Worm (Caenorhabditis elegans) whole organism, L4 larva: Measurements from ENCODE around the gene F31A3.5.
A peak's percentile ranks its signal among the peaks of the same experiment; 100 is the strongest.

Experiments
- F26F4.8 ChIP-seq: fragments of 200-800 bp; sonication (Bioruptor generic); conservative IDR thresholded peaks from 2 replicates; pipeline ENCODE4 v1.3.6; 2022; ENCODE audit warnings: missing genetic modification characterization, missing compliant biosample characterization
- F37D6.2 ChIP-seq: sonication (generic microtip); optimal IDR thresholded peaks from 2 replicates; lab custom pipeline; 2016; ENCODE audit warnings: mild to moderate bottlenecking, missing genetic modification characterization, missing compliant biosample characterization
- T20F7.1 ChIP-seq: fragments of 200-800 bp; sonication (Bioruptor generic); optimal IDR thresholded peaks from 2 replicates; lab custom pipeline; 2018; ENCODE audit warnings: mild to moderate bottlenecking, missing genetic modification characterization, missing compliant biosample characterization
- Y105C5A.15 ChIP-seq: fragments of 200-800 bp; sonication (Bioruptor generic); IDR thresholded peaks from 2 replicates; pipeline ENCODE4 v1.3.6; 2022; ENCODE audit warnings: missing genetic modification characterization, missing compliant biosample characterization
- Y5F2A.4 ChIP-seq: fragments of 200-800 bp; sonication (Bioruptor generic); optimal IDR thresholded peaks from 2 replicates; lab custom pipeline; 2018; ENCODE audit warnings: mild to moderate bottlenecking, missing genetic modification characterization, missing compliant biosample characterization
- ZK546.5 ChIP-seq, 2 experiments: sonication (generic microtip); optimal IDR thresholded peaks; 2 replicates each; lab custom pipeline; 2017; ENCODE audit warnings: missing biosample characterization in 2 of 2, missing genetic modification characterization in 2 of 2
- ama-1 ChIP-seq: fragments of 150-350 bp; optimal IDR thresholded peaks from 2 replicates; lab custom pipeline; 2014; ENCODE audit warnings: inconsistent platforms, mixed read lengths
- ceh-20 ChIP-seq: fragments of 200-800 bp; sonication (Bioruptor generic); IDR thresholded peaks from 2 replicates; pipeline ENCODE4 v1.3.6; 2022; ENCODE audit warnings: missing genetic modification reagents, missing genetic modification characterization, missing compliant biosample characterization
- ceh-44 ChIP-seq: fragments of 200-800 bp; sonication (Bioruptor generic); IDR thresholded peaks from 2 replicates; pipeline ENCODE4 v1.3.6; 2022; ENCODE audit warnings: missing genetic modification reagents, missing genetic modification characterization, missing compliant biosample characterization
- ceh-82 ChIP-seq: sonication (generic microtip); optimal IDR thresholded peaks from 2 replicates; lab custom pipeline; 2017; ENCODE audit warnings: missing biosample characterization, missing genetic modification characterization
- ces-1 ChIP-seq: fragments of 150-350 bp; sonication (generic microtip); optimal IDR thresholded peaks from 4 replicates; lab custom pipeline; 2014; ENCODE audit warnings: missing biosample characterization, missing genetic modification reagents, missing genetic modification characterization
- cey-2 ChIP-seq: sonication (generic microtip); optimal IDR thresholded peaks from 3 replicates; lab custom pipeline; 2017; ENCODE audit warnings: missing genetic modification characterization, mild to moderate bottlenecking, missing compliant biosample characterization, antibody characterized with exemption, borderline replicate concordance; ENCODE audit not compliant: insufficient read depth
- ctbp-1 ChIP-seq: fragments of 200-800 bp; sonication (Bioruptor generic); IDR thresholded peaks from 2 replicates; pipeline ENCODE4 v1.3.6; 2022; ENCODE audit warnings: missing genetic modification reagents, missing genetic modification characterization, missing compliant biosample characterization
- daf-12 ChIP-seq: fragments of 150-350 bp; optimal IDR thresholded peaks from 2 replicates; lab custom pipeline; 2014; ENCODE audit warnings: missing biosample characterization, missing genetic modification reagents, missing genetic modification characterization
- daf-16 ChIP-seq, 3 experiments: sonication (generic microtip); optimal IDR thresholded peaks; 2 replicates each; lab custom pipeline; 2016 to 2017; ENCODE audit warnings: missing genetic modification characterization in 3 of 3, missing genetic modification reagents in 3 of 3, mild to moderate bottlenecking in 2 of 3, missing compliant biosample characterization in 2 of 3, missing biosample characterization in 1 of 3, moderate library complexity in 1 of 3
- daf-8 ChIP-seq: fragments of 200-800 bp; sonication (Bioruptor generic); IDR thresholded peaks from 2 replicates; pipeline ENCODE4 v1.3.6; 2022; ENCODE audit warnings: missing genetic modification characterization, missing compliant biosample characterization
- dpl-1 ChIP-seq: fragments of 150-350 bp; optimal IDR thresholded peaks from 2 replicates; lab custom pipeline; 2014; ENCODE audit warnings: missing biosample characterization, missing genetic modification reagents, missing genetic modification characterization
- egl-27 ChIP-seq: sonication (generic microtip); optimal IDR thresholded peaks from 3 replicates; lab custom pipeline; 2017; ENCODE audit warnings: missing biosample characterization, missing genetic modification reagents, missing genetic modification characterization
- egl-43 ChIP-seq: fragments of 200-800 bp; sonication (Bioruptor generic); IDR thresholded peaks from 2 replicates; pipeline ENCODE4 v1.3.6; 2022; ENCODE audit warnings: missing genetic modification reagents, missing genetic modification characterization, missing compliant biosample characterization
- fkh-10 ChIP-seq: fragments of 150-350 bp; optimal IDR thresholded peaks from 2 replicates; lab custom pipeline; 2014; ENCODE audit warnings: missing biosample characterization, missing genetic modification reagents, missing genetic modification characterization
- gei-8 ChIP-seq: fragments of 200-800 bp; sonication (Bioruptor generic); optimal IDR thresholded peaks from 2 replicates; lab custom pipeline; 2018; ENCODE audit warnings: mild to moderate bottlenecking, missing genetic modification characterization, missing compliant biosample characterization
- hlh-11 ChIP-seq: fragments of 200-800 bp; sonication (Bioruptor generic); optimal IDR thresholded peaks from 2 replicates; lab custom pipeline; 2018; ENCODE audit warnings: mild to moderate bottlenecking, missing genetic modification characterization, missing compliant biosample characterization
- hlh-30 ChIP-seq: sonication (generic microtip); optimal IDR thresholded peaks from 2 replicates; lab custom pipeline; 2017; ENCODE audit warnings: antibody characterized with exemption, mild to moderate bottlenecking, missing genetic modification characterization, missing compliant biosample characterization; ENCODE audit not compliant: insufficient read depth
- hmg-1.1 ChIP-seq: fragments of 200-800 bp; sonication (Bioruptor generic); IDR thresholded peaks from 2 replicates; pipeline ENCODE4 v1.3.6; 2022; ENCODE audit warnings: missing genetic modification reagents, missing genetic modification characterization, missing compliant biosample characterization
- jun-1 ChIP-seq: fragments of 150-350 bp; optimal IDR thresholded peaks from 2 replicates; lab custom pipeline; 2014; ENCODE audit warnings: missing biosample characterization, missing genetic modification reagents, missing genetic modification characterization
- lim-7 ChIP-seq: fragments of 200-800 bp; sonication (Bioruptor generic); IDR thresholded peaks from 2 replicates; pipeline ENCODE4 v1.3.6; 2022; ENCODE audit warnings: missing genetic modification characterization, missing compliant biosample characterization
- lin-13 ChIP-seq: fragments of 150-350 bp; optimal IDR thresholded peaks from 2 replicates; lab custom pipeline; 2014; ENCODE audit warnings: missing biosample characterization, missing genetic modification reagents, missing genetic modification characterization
- lin-29 ChIP-seq: fragments of 200-800 bp; sonication (Bioruptor generic); IDR thresholded peaks from 2 replicates; pipeline ENCODE4 v1.3.6; 2022; ENCODE audit warnings: missing genetic modification reagents, missing genetic modification characterization, missing compliant biosample characterization
- lsy-2 ChIP-seq, 2 experiments: fragments of 150-350 bp in 1 of 2; sonication (generic microtip) in 1 of 2; optimal IDR thresholded peaks; 2 replicates each; lab custom pipeline; 2014 to 2017; ENCODE audit warnings: missing biosample characterization in 2 of 2, missing genetic modification characterization in 2 of 2
- madf-9 ChIP-seq: fragments of 200-800 bp; sonication (Bioruptor generic); conservative IDR thresholded peaks from 2 replicates; pipeline ENCODE4 v1.3.6; 2022; ENCODE audit warnings: missing genetic modification reagents, missing genetic modification characterization, missing compliant biosample characterization
- mdl-1 ChIP-seq, 2 experiments: fragments of 150-350 bp in 1 of 2; sonication (generic microtip) in 1 of 2; optimal IDR thresholded peaks; 2 replicates each; lab custom pipeline; 2014 to 2017; ENCODE audit warnings: missing biosample characterization in 2 of 2, missing genetic modification characterization in 2 of 2
- mes-2 ChIP-seq: sonication (generic microtip); optimal IDR thresholded peaks from 2 replicates; lab custom pipeline; 2016; ENCODE audit warnings: missing genotype, mild to moderate bottlenecking, missing genetic modification characterization, missing compliant biosample characterization; ENCODE audit not compliant: poor library complexity, severe bottlenecking
- nhr-10 ChIP-seq: fragments of 150-350 bp; optimal IDR thresholded peaks from 2 replicates; lab custom pipeline; 2014; ENCODE audit warnings: missing biosample characterization, missing genetic modification characterization
- nhr-111 ChIP-seq: fragments of 200-800 bp; sonication (Bioruptor generic); optimal IDR thresholded peaks from 2 replicates; lab custom pipeline; 2018; ENCODE audit warnings: mild to moderate bottlenecking, missing genetic modification characterization, missing compliant biosample characterization
- nhr-25 ChIP-seq: sonication (generic microtip); optimal IDR thresholded peaks from 2 replicates; lab custom pipeline; 2017; ENCODE audit warnings: missing genetic modification characterization, mild to moderate bottlenecking, missing compliant biosample characterization, antibody characterized with exemption, moderate library complexity, borderline replicate concordance; ENCODE audit not compliant: insufficient read depth
- nhr-41 ChIP-seq: fragments of 200-800 bp; sonication (Bioruptor generic); IDR thresholded peaks from 2 replicates; pipeline ENCODE4 v1.3.6; 2022; ENCODE audit warnings: missing genetic modification reagents, missing genetic modification characterization, missing compliant biosample characterization
- nhr-76 ChIP-seq: fragments of 150-350 bp; optimal IDR thresholded peaks from 2 replicates; lab custom pipeline; 2014; ENCODE audit warnings: missing biosample characterization, missing genetic modification characterization
- pha-4 ChIP-seq, 2 experiments: fragments of 150-350 bp in 1 of 2; fragments of 200-800 bp in 1 of 2; sonication (Bioruptor generic) in 1 of 2; IDR thresholded peaks in 1 of 2; optimal IDR thresholded peaks in 1 of 2; 2 replicates each; pipeline versions ENCODE4 v1.3.6 to Lab custom; 2014 to 2022; ENCODE audit warnings: missing genetic modification characterization in 2 of 2, missing genetic modification reagents in 2 of 2, missing biosample characterization in 1 of 2, missing compliant biosample characterization in 1 of 2
- pqm-1 ChIP-seq: sonication (generic microtip); optimal IDR thresholded peaks from 2 replicates; lab custom pipeline; 2017; ENCODE audit warnings: missing biosample characterization, missing genetic modification characterization
- rbr-2 ChIP-seq: sonication (generic microtip); optimal IDR thresholded peaks from 2 replicates; lab custom pipeline; 2016; ENCODE audit warnings: missing genotype, missing genetic modification characterization, missing compliant biosample characterization
- saeg-2 ChIP-seq: fragments of 200-800 bp; sonication (Bioruptor generic); IDR thresholded peaks from 2 replicates; pipeline ENCODE4 v1.3.6; 2022; ENCODE audit warnings: missing genetic modification reagents, missing genetic modification characterization, missing compliant biosample characterization
- sdz-12 ChIP-seq: fragments of 200-800 bp; sonication (Bioruptor generic); optimal IDR thresholded peaks from 2 replicates; lab custom pipeline; 2018; ENCODE audit warnings: mild to moderate bottlenecking, missing genetic modification characterization, missing compliant biosample characterization
- snpc-4 ChIP-seq: fragments of 150-350 bp; optimal IDR thresholded peaks from 2 replicates; lab custom pipeline; 2014; ENCODE audit warnings: missing biosample characterization, missing genetic modification characterization
- tra-1 ChIP-seq: fragments of 200-800 bp; sonication (Bioruptor generic); IDR thresholded peaks from 2 replicates; pipeline ENCODE4 v1.3.6; 2022; ENCODE audit warnings: missing genetic modification reagents, missing genetic modification characterization, missing compliant biosample characterization
- unc-62 ChIP-seq, 3 experiments: fragments of 150-350 bp in 1 of 3; sonication (generic microtip); optimal IDR thresholded peaks in 2 of 3; peaks in 1 of 3; 1 replicate in 1 of 3; 2 replicates in 2 of 3; lab custom pipeline; 2014 to 2017; ENCODE audit warnings: missing biosample characterization in 3 of 3, missing genetic modification characterization in 3 of 3, missing genetic modification reagents in 3 of 3, missing genotype in 1 of 3
- vab-7 ChIP-seq: fragments of 200-800 bp; sonication (Bioruptor generic); IDR thresholded peaks from 2 replicates; pipeline ENCODE4 v1.3.6; 2022; ENCODE audit warnings: missing genetic modification reagents, missing genetic modification characterization, missing compliant biosample characterization
- zag-1 ChIP-seq: fragments of 150-350 bp; optimal IDR thresholded peaks from 2 replicates; lab custom pipeline; 2014; ENCODE audit warnings: missing biosample characterization, missing genetic modification characterization
- zip-11 ChIP-seq: fragments of 200-800 bp; sonication (Bioruptor generic); IDR thresholded peaks from 2 replicates; pipeline ENCODE4 v1.3.6; 2022; ENCODE audit warnings: missing genetic modification characterization, missing compliant biosample characterization

Gene F31A3.5

ce11 chrX:17505547-17506181 is 57.7 kb downstream of the F31A3.5 start (continued):
- TF ChIP-seq ceh-44 (GFP tag; lab: Robert Waterston, UW): no peak
- peak; percentile 63 for TF ChIP-seq fkh-10 (GFP tag; lab: Kevin White, UChicago)
- TF ChIP-seq saeg-2 (GFP tag; lab: Robert Waterston, UW): 0 out of 2 replicates have a peak, but pooled peaks have one; percentile 43
- no peak for TF ChIP-seq sdz-12 (GFP tag; lab: Kevin White, UChicago)
- peak; percentile 92 for TF ChIP-seq tra-1
- peak; percentile 29 for TF ChIP-seq lin-13 (GFP tag; lab: Kevin White, UChicago)
- TF ChIP-seq egl-27 (tag; lab: Kevin White, UChicago): no peak
- TF ChIP-seq gei-8 (GFP tag; lab: Kevin White, UChicago): peak; percentile 84
- no peak for TF ChIP-seq ama-1 (lab: Kevin White, UChicago)
- TF ChIP-seq hlh-11 (tag; lab: Kevin White, UChicago): peak; percentile 97
- TF ChIP-seq nhr-76 (tag; lab: Kevin White, UChicago): no peak
- peak in 1 of 2 experiments; percentile 92 for TF ChIP-seq unc-62 (GFP tag; optimal IDR thresholded peaks at IDR 0.05 in 1 of 2; lab: Kevin White, UChicago)
- TF ChIP-seq unc-62 (tag; optimal IDR thresholded peaks at IDR 0.05; lab: Kevin White, UChicago): no peak
- no peak for TF ChIP-seq Y5F2A.4
- TF ChIP-seq T20F7.1 (GFP tag; lab: Kevin White, UChicago): no peak
- TF ChIP-seq jun-1 (tag; lab: Kevin White, UChicago): no peak
- no peak for TF ChIP-seq lim-7
- TF ChIP-seq ceh-82 (tag; lab: Kevin White, UChicago): no peak
- TF ChIP-seq ceh-20 (GFP tag; lab: Robert Waterston, UW): peak; percentile 88
- TF ChIP-seq nhr-10 (tag; lab: Kevin White, UChicago): peak; percentile 4
- TF ChIP-seq pha-4 (GFP tag; IDR thresholded peaks at IDR 0.05; lab: Robert Waterston, UW): peak; percentile 68
- no peak for TF ChIP-seq pha-4 (tag; optimal IDR thresholded peaks at IDR 0.05; lab: Kevin White, UChicago)
- TF ChIP-seq F26F4.8 (GFP tag; lab: Robert Waterston, UW): no peak
- no peak for TF ChIP-seq cey-2
- peak; percentile 74 to 78 for TF ChIP-seq lsy-2 (tag; optimal IDR thresholded peaks at IDR 0.05; lab: Kevin White, UChicago)
- peak; percentile 77 for TF ChIP-seq nhr-25 (tag; lab: Kevin White, UChicago)
- no peak for TF ChIP-seq vab-7 (GFP tag; lab: Robert Waterston, UW)
- peak; percentile 93 to 94 for TF ChIP-seq mdl-1 (tag; optimal IDR thresholded peaks at IDR 0.05; lab: Kevin White, UChicago)
- no peak for TF ChIP-seq madf-9 (GFP tag; lab: Robert Waterston, UW)
- no peak for TF ChIP-seq ctbp-1
- no peak for TF ChIP-seq nhr-41 (GFP tag; lab: Robert Waterston, UW)
- TF ChIP-seq daf-16 (GFP tag; optimal IDR thresholded peaks at IDR 0.05; lab: Kevin White, UChicago): peak; percentile 19 to 86
- TF ChIP-seq daf-16 (tag; optimal IDR thresholded peaks at IDR 0.05; lab: Kevin White, UChicago): peak; percentile 73
- peak; percentile 84 for TF ChIP-seq rbr-2
- no peak for TF ChIP-seq daf-8 (GFP tag; lab: Robert Waterston, UW)
- TF ChIP-seq ces-1 (GFP tag; lab: Kevin White, UChicago): peak; percentile 52
- peak; percentile 85 for TF ChIP-seq hlh-30
- no peak for TF ChIP-seq ZK546.5 (tag; optimal IDR thresholded peaks at IDR 0.05; lab: Kevin White, UChicago)
- TF ChIP-seq mes-2 (tag; lab: Kevin White, UChicago): peak; percentile 66
- no peak for TF ChIP-seq snpc-4 (tag; lab: Kevin White, UChicago)
- peak; percentile 27 for TF ChIP-seq F37D6.2 (tag; lab: Kevin White, UChicago)
- TF ChIP-seq zag-1 (tag; lab: Kevin White, UChicago): no peak
- no peak for TF ChIP-seq lin-29 (GFP tag; lab: Robert Waterston, UW)
- peak; percentile 1 for TF ChIP-seq dpl-1 (GFP tag; lab: Kevin White, UChicago)
- TF ChIP-seq egl-43 (GFP tag; lab: Robert Waterston, UW): no peak
- no peak for TF ChIP-seq zip-11 (GFP tag; lab: Robert Waterston, UW)
- TF ChIP-seq hmg-1.1 (GFP tag; lab: Robert Waterston, UW): peak; percentile 74
- no peak for TF ChIP-seq nhr-111 (GFP tag; lab: Kevin White, UChicago)
- no peak for TF ChIP-seq daf-12
- no peak for TF ChIP-seq pqm-1
- TF ChIP-seq Y105C5A.15 (GFP tag; lab: Robert Waterston, UW): no peak
